Worm (Caenorhabditis elegans) whole organism, L4 larva: ENCODE measurements around the gene R05G9.1.

Experiments
- D1046.2 ChIP-seq: fragments of 200-800 bp; sonication (Bioruptor generic); IDR thresholded peaks from 2 replicates; pipeline ENCODE4 v1.3.6; 2022; ENCODE audit warnings: missing genetic modification characterization, missing compliant biosample characterization
- F37D6.2 ChIP-seq: sonication (generic microtip); optimal IDR thresholded peaks from 2 replicates; lab custom pipeline; 2016; ENCODE audit warnings: mild to moderate bottlenecking, missing genetic modification characterization, missing compliant biosample characterization
- F44E2.7 ChIP-seq: fragments of 200-800 bp; sonication (Bioruptor generic); IDR thresholded peaks from 2 replicates; pipeline ENCODE4 v2.1.2; 2022; ENCODE audit warnings: missing genetic modification characterization, missing compliant biosample characterization
- R02D3.7 ChIP-seq: fragments of 150-350 bp; sonication (generic microtip); optimal IDR thresholded peaks from 3 replicates; lab custom pipeline; 2014; ENCODE audit warnings: missing biosample characterization, missing genetic modification characterization
- ZK546.5 ChIP-seq, 2 experiments: sonication (generic microtip); optimal IDR thresholded peaks; 2 replicates each; lab custom pipeline; 2017; ENCODE audit warnings: missing biosample characterization in 2 of 2, missing genetic modification characterization in 2 of 2
- aha-1 ChIP-seq: fragments of 150-350 bp; peaks from one replicate; lab custom pipeline; 2014; ENCODE audit warnings: missing biosample characterization, missing genetic modification characterization
- ama-1 ChIP-seq: fragments of 150-350 bp; optimal IDR thresholded peaks from 2 replicates; lab custom pipeline; 2014; ENCODE audit warnings: inconsistent platforms, mixed read lengths
- arid-1 ChIP-seq: fragments of 200-800 bp; sonication (Bioruptor generic); conservative IDR thresholded peaks from 2 replicates; pipeline ENCODE4 v1.3.6; 2022; ENCODE audit warnings: missing genetic modification reagents, missing genetic modification characterization, missing compliant biosample characterization
- ceh-62 ChIP-seq: sonication (generic microtip); optimal IDR thresholded peaks from 2 replicates; lab custom pipeline; 2017; ENCODE audit warnings: missing biosample characterization, missing genetic modification characterization
- cey-2 ChIP-seq: sonication (generic microtip); optimal IDR thresholded peaks from 3 replicates; lab custom pipeline; 2017; ENCODE audit warnings: missing genetic modification characterization, mild to moderate bottlenecking, missing compliant biosample characterization, antibody characterized with exemption, borderline replicate concordance; ENCODE audit not compliant: insufficient read depth
- ctbp-1 ChIP-seq: fragments of 200-800 bp; sonication (Bioruptor generic); IDR thresholded peaks from 2 replicates; pipeline ENCODE4 v1.3.6; 2022; ENCODE audit warnings: missing genetic modification reagents, missing genetic modification characterization, missing compliant biosample characterization
- daf-16 ChIP-seq, 3 experiments: sonication (generic microtip); optimal IDR thresholded peaks; 2 replicates each; lab custom pipeline; 2016 to 2017; ENCODE audit warnings: missing genetic modification characterization in 3 of 3, missing genetic modification reagents in 3 of 3, mild to moderate bottlenecking in 2 of 3, missing compliant biosample characterization in 2 of 3, missing biosample characterization in 1 of 3, moderate library complexity in 1 of 3
- dmd-6 ChIP-seq: fragments of 200-800 bp; sonication (Bioruptor generic); IDR thresholded peaks from 2 replicates; pipeline ENCODE4 v1.3.6; 2022; ENCODE audit warnings: missing genetic modification reagents, missing genetic modification characterization, missing compliant biosample characterization
- dmd-9 ChIP-seq: fragments of 200-800 bp; sonication (Bioruptor generic); IDR thresholded peaks from 2 replicates; pipeline ENCODE4 v1.3.6; 2022; ENCODE audit warnings: missing genetic modification reagents, missing genetic modification characterization, missing compliant biosample characterization
- duxl-1 ChIP-seq: sonication (generic microtip); optimal IDR thresholded peaks from 2 replicates; lab custom pipeline; 2016; ENCODE audit warnings: mild to moderate bottlenecking, missing genetic modification characterization, moderate library complexity, missing compliant biosample characterization; ENCODE audit not compliant: poor library complexity
- dve-1 ChIP-seq: sonication (generic microtip); optimal IDR thresholded peaks from 2 replicates; lab custom pipeline; 2017; ENCODE audit warnings: antibody characterized with exemption, mild to moderate bottlenecking, missing genetic modification characterization, missing compliant biosample characterization; ENCODE audit not compliant: insufficient read depth
- fkh-10 ChIP-seq: fragments of 150-350 bp; optimal IDR thresholded peaks from 2 replicates; lab custom pipeline; 2014; ENCODE audit warnings: missing biosample characterization, missing genetic modification reagents, missing genetic modification characterization
- hif-1 ChIP-seq, 2 experiments: sonication (generic microtip); optimal IDR thresholded peaks; 2 replicates each; lab custom pipeline; 2016 to 2017; ENCODE audit warnings: missing compliant biosample characterization in 2 of 2, missing genetic modification characterization in 2 of 2, missing genetic modification reagents in 2 of 2, missing genotype in 2 of 2, mild to moderate bottlenecking in 1 of 2
- hlh-11 ChIP-seq: fragments of 200-800 bp; sonication (Bioruptor generic); optimal IDR thresholded peaks from 2 replicates; lab custom pipeline; 2018; ENCODE audit warnings: mild to moderate bottlenecking, missing genetic modification characterization, missing compliant biosample characterization
- jun-1 ChIP-seq: fragments of 150-350 bp; optimal IDR thresholded peaks from 2 replicates; lab custom pipeline; 2014; ENCODE audit warnings: missing biosample characterization, missing genetic modification reagents, missing genetic modification characterization
- lim-7 ChIP-seq: fragments of 200-800 bp; sonication (Bioruptor generic); IDR thresholded peaks from 2 replicates; pipeline ENCODE4 v1.3.6; 2022; ENCODE audit warnings: missing genetic modification characterization, missing compliant biosample characterization
- lin-38 ChIP-seq: fragments of 200-800 bp; sonication (Bioruptor generic); IDR thresholded peaks from 2 replicates; pipeline ENCODE4 v1.3.6; 2022; ENCODE audit warnings: missing genetic modification reagents, missing genetic modification characterization, missing compliant biosample characterization
- lin-39 ChIP-seq: fragments of 150-350 bp; optimal IDR thresholded peaks from 2 replicates; lab custom pipeline; 2014; ENCODE audit warnings: missing biosample characterization, missing genetic modification reagents, missing genetic modification characterization
- lir-3 ChIP-seq: sonication (generic microtip); optimal IDR thresholded peaks from 2 replicates; lab custom pipeline; 2016; ENCODE audit warnings: mild to moderate bottlenecking, missing genetic modification characterization, missing compliant biosample characterization
- lsy-2 ChIP-seq, 2 experiments: fragments of 150-350 bp in 1 of 2; sonication (generic microtip) in 1 of 2; optimal IDR thresholded peaks; 2 replicates each; lab custom pipeline; 2014 to 2017; ENCODE audit warnings: missing biosample characterization in 2 of 2, missing genetic modification characterization in 2 of 2
- mes-2 ChIP-seq: sonication (generic microtip); optimal IDR thresholded peaks from 2 replicates; lab custom pipeline; 2016; ENCODE audit warnings: missing genotype, mild to moderate bottlenecking, missing genetic modification characterization, missing compliant biosample characterization; ENCODE audit not compliant: poor library complexity, severe bottlenecking
- mxl-3 ChIP-seq: fragments of 200-800 bp; sonication (Bioruptor generic); optimal IDR thresholded peaks from 2 replicates; lab custom pipeline; 2018; ENCODE audit warnings: mild to moderate bottlenecking, missing genetic modification characterization, missing compliant biosample characterization
- nhr-25 ChIP-seq: sonication (generic microtip); optimal IDR thresholded peaks from 2 replicates; lab custom pipeline; 2017; ENCODE audit warnings: missing genetic modification characterization, mild to moderate bottlenecking, missing compliant biosample characterization, antibody characterized with exemption, moderate library complexity, borderline replicate concordance; ENCODE audit not compliant: insufficient read depth
- nhr-28 ChIP-seq: fragments of 150-350 bp; optimal IDR thresholded peaks from 2 replicates; lab custom pipeline; 2014; ENCODE audit warnings: missing biosample characterization, missing genetic modification characterization
- nhr-42 ChIP-seq: fragments of 200-800 bp; sonication (Bioruptor generic); IDR thresholded peaks from 2 replicates; pipeline ENCODE4 v1.3.6; 2022; ENCODE audit warnings: missing genetic modification characterization, missing compliant biosample characterization
- nhr-77 ChIP-seq: fragments of 150-350 bp; optimal IDR thresholded peaks from 2 replicates; lab custom pipeline; 2014; ENCODE audit warnings: missing biosample characterization, missing genetic modification characterization
- php-3 ChIP-seq: fragments of 200-800 bp; sonication (Bioruptor generic); IDR thresholded peaks from 2 replicates; pipeline ENCODE4 v1.3.6; 2022; ENCODE audit warnings: missing genetic modification reagents, missing genetic modification characterization, missing compliant biosample characterization
- pqm-1 ChIP-seq: sonication (generic microtip); optimal IDR thresholded peaks from 2 replicates; lab custom pipeline; 2017; ENCODE audit warnings: missing biosample characterization, missing genetic modification characterization
- saeg-2 ChIP-seq: fragments of 200-800 bp; sonication (Bioruptor generic); IDR thresholded peaks from 2 replicates; pipeline ENCODE4 v1.3.6; 2022; ENCODE audit warnings: missing genetic modification reagents, missing genetic modification characterization, missing compliant biosample characterization
- spr-1 ChIP-seq: sonication (generic microtip); optimal IDR thresholded peaks from 2 replicates; lab custom pipeline; 2016; ENCODE audit warnings: mild to moderate bottlenecking, missing genetic modification characterization, missing compliant biosample characterization
- tag-97 ChIP-seq: fragments of 200-800 bp; sonication (Bioruptor generic); IDR thresholded peaks from 2 replicates; pipeline ENCODE4 v1.3.6; 2022; ENCODE audit warnings: missing genetic modification characterization, missing compliant biosample characterization
- tra-1 ChIP-seq: fragments of 200-800 bp; sonication (Bioruptor generic); IDR thresholded peaks from 2 replicates; pipeline ENCODE4 v1.3.6; 2022; ENCODE audit warnings: missing genetic modification reagents, missing genetic modification characterization, missing compliant biosample characterization
- unc-62 ChIP-seq, 3 experiments: fragments of 150-350 bp in 1 of 3; sonication (generic microtip); optimal IDR thresholded peaks in 2 of 3; peaks in 1 of 3; 1 replicate in 1 of 3; 2 replicates in 2 of 3; lab custom pipeline; 2014 to 2017; ENCODE audit warnings: missing biosample characterization in 3 of 3, missing genetic modification characterization in 3 of 3, missing genetic modification reagents in 3 of 3, missing genotype in 1 of 3
- vab-7 ChIP-seq: fragments of 200-800 bp; sonication (Bioruptor generic); IDR thresholded peaks from 2 replicates; pipeline ENCODE4 v1.3.6; 2022; ENCODE audit warnings: missing genetic modification reagents, missing genetic modification characterization, missing compliant biosample characterization
- zfp-3 ChIP-seq: fragments of 200-800 bp; sonication (Bioruptor generic); conservative IDR thresholded peaks from 2 replicates; pipeline ENCODE4 v1.3.6; 2022; ENCODE audit warnings: missing genetic modification reagents, missing genetic modification characterization, missing compliant biosample characterization
- zip-2 ChIP-seq: fragments of 150-350 bp; optimal IDR thresholded peaks from 2 replicates; lab custom pipeline; 2014; ENCODE audit warnings: missing biosample characterization, missing genetic modification characterization

The R05G9.1 gene

DNA sequence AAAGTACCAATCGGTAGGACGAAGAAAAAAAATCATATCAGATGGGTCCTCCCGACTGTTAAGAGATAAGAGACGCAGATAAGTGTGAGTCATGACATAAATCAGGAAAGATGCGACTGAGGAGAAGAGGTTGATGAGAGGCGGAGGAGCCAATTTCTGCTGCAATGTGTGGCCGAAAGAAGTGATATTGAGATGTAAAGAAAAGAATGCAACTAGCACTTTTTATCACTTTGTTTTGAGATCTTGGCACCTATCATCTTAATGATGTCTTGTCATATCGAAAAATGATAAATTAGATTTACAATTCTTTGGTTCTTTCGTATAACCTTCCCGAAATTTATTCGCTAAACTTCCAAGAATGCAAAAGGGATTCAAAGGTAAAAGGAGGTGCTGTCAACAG, 20.9 kb upstream of the R05G9.1 start, which contains the start of gene del-10:
Gene del-10 (minus strand): TSS at position 24 of the 400 bp plus-strand sequence.
- no peak for TF ChIP-seq arid-1
- TF ChIP-seq lim-7 (GFP tag; lab: Robert Waterston, UW), result no peak
- no peak for TF ChIP-seq zip-2 (tag; lab: Kevin White, UChicago)
- TF ChIP-seq nhr-77, result no peak
- no peak for TF ChIP-seq cey-2 (tag; lab: Kevin White, UChicago)
- TF ChIP-seq nhr-25, result no peak
- TF ChIP-seq spr-1, result no peak
- no peak for TF ChIP-seq saeg-2 (GFP tag; lab: Robert Waterston, UW)
- TF ChIP-seq F44E2.7, result no peak

DNA sequence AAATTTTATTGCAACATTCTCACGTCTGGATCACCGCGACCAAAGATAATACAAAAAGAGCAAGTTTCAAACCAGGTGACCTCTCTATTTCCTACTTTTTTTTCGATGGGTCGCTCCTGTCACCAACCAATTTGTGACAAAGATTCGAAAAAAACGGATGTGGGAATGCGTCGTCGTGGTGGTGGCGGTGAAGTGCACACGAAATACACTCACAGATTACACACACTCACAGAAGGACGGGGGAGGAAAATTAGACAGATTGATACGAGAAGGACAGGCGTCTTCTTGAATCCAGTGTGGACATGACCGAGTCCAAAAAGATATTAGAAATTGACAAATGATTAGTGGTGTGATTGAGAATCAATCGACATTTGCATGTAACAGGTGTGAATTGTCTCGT, 20.2 kb upstream of the R05G9.1 start:
- no peak for TF ChIP-seq tag-97
- TF ChIP-seq unc-62 (GFP tag; optimal IDR thresholded peaks at IDR 0.05 in 1 of 2; lab: Kevin White, UChicago), result peak in 1 of 2 experiments; percentile 7
- no peak for TF ChIP-seq unc-62 (tag; optimal IDR thresholded peaks at IDR 0.05; lab: Kevin White, UChicago)
- no peak for TF ChIP-seq ctbp-1
- TF ChIP-seq R02D3.7, result no peak
- TF ChIP-seq lir-3, result no peak
- peak; percentile 36 for TF ChIP-seq hlh-11
- peak; percentile 4 for TF ChIP-seq aha-1

ce11 chrII:6484876-6485526, 18.0 kb upstream of the R05G9.1 start, which contains the start of the genes lido-16 and plpp-1.2:
Gene lido-16 (minus strand): TSS chrII:6484976.
Gene plpp-1.2 (plus strand): TSS chrII:6485476.
- TF ChIP-seq jun-1 (tag; lab: Kevin White, UChicago) (no peak), unc-62 (GFP tag; optimal IDR thresholded peaks at IDR 0.05 in 1 of 2; lab: Kevin White, UChicago) (peak in 1 of 2 experiments; percentile 71), unc-62 (tag; optimal IDR thresholded peaks at IDR 0.05; lab: Kevin White, UChicago) (no peak), F37D6.2 (tag; lab: Kevin White, UChicago) (no peak)

DNA sequence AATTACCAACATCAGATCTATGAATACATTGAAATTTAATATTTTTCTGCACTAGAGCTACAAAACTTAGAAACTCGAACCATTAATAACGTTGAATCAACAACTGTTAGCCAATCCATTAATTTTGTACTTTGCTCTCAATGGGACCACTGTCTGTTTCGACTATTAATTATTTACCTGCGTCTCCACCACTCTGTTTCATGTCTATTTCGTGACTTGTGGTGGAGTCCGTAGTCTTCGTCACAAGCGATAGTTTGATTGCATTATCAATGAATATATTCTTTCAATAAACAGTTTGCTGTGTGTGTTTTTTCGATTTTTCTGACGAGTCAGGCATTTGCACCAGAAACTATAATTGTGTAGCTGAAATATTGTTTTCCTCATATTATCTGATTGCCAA, 16.6 kb upstream of the R05G9.1 start:
- peak; percentile 58 for TF ChIP-seq dmd-6 (GFP tag; lab: Robert Waterston, UW)
- TF ChIP-seq nhr-77, result peak; percentile 37
- TF ChIP-seq php-3 (GFP tag; lab: Robert Waterston, UW), result 0 out of 2 replicates have a peak, but pooled peaks have one; percentile 8
- no peak for TF ChIP-seq dmd-9 (GFP tag; lab: Robert Waterston, UW)
- TF ChIP-seq hlh-11, result peak; percentile 61
- TF ChIP-seq daf-16 (GFP tag; optimal IDR thresholded peaks at IDR 0.05; lab: Kevin White, UChicago), result no peak
- peak; percentile 56 for TF ChIP-seq daf-16 (tag; optimal IDR thresholded peaks at IDR 0.05; lab: Kevin White, UChicago)
- TF ChIP-seq pqm-1 (tag; lab: Kevin White, UChicago), result peak; percentile 83
- no peak for TF ChIP-seq nhr-25
- no peak for TF ChIP-seq lir-3
- TF ChIP-seq ZK546.5 (tag; optimal IDR thresholded peaks at IDR 0.05; lab: Kevin White, UChicago), result no peak
- TF ChIP-seq nhr-28, result peak; percentile 99
- peak; percentile 25 for TF ChIP-seq dve-1 (tag; lab: Kevin White, UChicago)

DNA sequence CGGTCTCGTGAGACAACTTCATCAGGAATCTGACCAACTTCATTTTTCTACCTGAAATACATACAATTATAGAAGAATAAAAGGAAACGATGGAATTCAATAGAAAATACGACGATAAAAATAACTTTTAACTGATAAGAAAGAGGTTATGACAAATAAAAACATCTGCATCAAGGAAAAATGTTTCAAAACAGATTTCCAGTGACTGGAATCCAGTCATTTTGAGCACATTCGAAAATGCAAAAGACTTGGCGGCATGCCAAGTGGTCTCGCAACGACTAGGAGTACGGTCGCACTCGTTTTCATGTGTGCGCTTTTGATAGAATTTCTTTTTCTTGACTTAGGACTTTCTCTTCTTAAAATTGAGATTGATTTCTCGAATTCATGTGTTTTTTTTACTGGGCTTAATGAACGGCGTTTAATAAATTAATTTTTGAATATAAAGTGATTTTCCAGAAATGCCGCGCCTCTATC, 13.2 kb upstream of the R05G9.1 start, which contains the start of the genes snr-3 and rsp-5:
Gene snr-3 (minus strand): TSS at position 51 of the 474 bp plus-strand sequence.
Gene rsp-5 (plus strand): TSS at position 455 of the 474 bp plus-strand sequence.
- peak in 1 of 2 experiments; percentile 50 for TF ChIP-seq hif-1 (tag; optimal IDR thresholded peaks at IDR 0.05; lab: Kevin White, UChicago)
- peak; percentile 58 for TF ChIP-seq nhr-28
- TF ChIP-seq ceh-62 (tag; lab: Kevin White, UChicago), result no peak
- peak; percentile 82 for TF ChIP-seq mes-2 (tag; lab: Kevin White, UChicago)
- TF ChIP-seq php-3 (GFP tag; lab: Robert Waterston, UW), result no peak
- no peak for TF ChIP-seq ctbp-1
- TF ChIP-seq fkh-10 (GFP tag; lab: Kevin White, UChicago), result peak; percentile 7
- no peak for TF ChIP-seq lin-39 (tag; lab: Kevin White, UChicago)
- peak; percentile 98 for TF ChIP-seq D1046.2 (GFP tag; lab: Robert Waterston, UW)
- TF ChIP-seq dve-1 (tag; lab: Kevin White, UChicago), result peak; percentile 73
- TF ChIP-seq vab-7 (GFP tag; lab: Robert Waterston, UW), result no peak
- TF ChIP-seq tra-1 (GFP tag; lab: Robert Waterston, UW), result no peak
- peak; percentile 72 for TF ChIP-seq lin-38 (GFP tag; lab: Robert Waterston, UW)
- TF ChIP-seq nhr-42 (GFP tag; lab: Robert Waterston, UW), result no peak
- peak; percentile 4 for TF ChIP-seq ama-1 (lab: Kevin White, UChicago)
- TF ChIP-seq lsy-2 (tag; optimal IDR thresholded peaks at IDR 0.05; lab: Kevin White, UChicago), result peak; percentile 92 to 99
- no peak for TF ChIP-seq mxl-3 (GFP tag; lab: Kevin White, UChicago)
- no peak for TF ChIP-seq zfp-3 (GFP tag; lab: Robert Waterston, UW)
- TF ChIP-seq duxl-1 (tag; lab: Kevin White, UChicago), result peak; percentile 24
- TF ChIP-seq aha-1, result peak; percentile 95
